Fruit fly (Drosophila melanogaster): ENCODE measurements around the gene CG6052.
A peak's percentile ranks its signal among the peaks of the same experiment; 100 is the strongest.

Gene CG6052

dm6 chr3L:17754285-17754684 lies 25.1 kb upstream of the CG6052 start:
- TF ChIP-seq fru (GFP tag; optimal IDR thresholded peaks at IDR 0.05) (no peak), dl (GFP tag; optimal IDR thresholded peaks at IDR 0.05; ENCODE audit: insufficient read depth in 1 of 2, partially characterized antibody in 2 of 2) (no peak), GATAd (GFP tag; optimal IDR thresholded peaks at IDR 0.05) (no peak), woc (GFP tag; optimal IDR thresholded peaks at IDR 0.05) (no peak), jim (GFP tag; optimal IDR thresholded peaks at IDR 0.05) (no peak), h (GFP tag; optimal IDR thresholded peaks at IDR 0.05) (peak; percentile 94)

- no peak for TF ChIP-seq Jra (GFP tag; optimal IDR thresholded peaks at IDR 0.05)
- no peak for TF ChIP-seq sage (GFP tag; optimal IDR thresholded peaks at IDR 0.05)
- TF ChIP-seq dsf (GFP tag; optimal IDR thresholded peaks at IDR 0.05; ENCODE audit: borderline replicate concordance): no peak
- no peak for TF ChIP-seq Dif (GFP tag; optimal IDR thresholded peaks at IDR 0.05; ENCODE audit: partially characterized antibody)
- TF ChIP-seq Abd-B (GFP tag; optimal IDR thresholded peaks at IDR 0.05): no peak
- no peak for TF ChIP-seq ey (GFP tag; optimal IDR thresholded peaks at IDR 0.05)
- TF ChIP-seq CG32264 (GFP tag; optimal IDR thresholded peaks at IDR 0.05): no peak
- TF ChIP-seq pan (optimal IDR thresholded peaks at IDR 0.05): no peak
- TF ChIP-seq Mio (GFP tag; optimal IDR thresholded peaks at IDR 0.05): no peak
- TF ChIP-seq Hr83 (GFP tag; optimal IDR thresholded peaks at IDR 0.05; ENCODE audit: poor library complexity, severe bottlenecking): no peak
- no peak for TF ChIP-seq Hnf4 (GFP tag; optimal IDR thresholded peaks at IDR 0.05)
- no peak for TF ChIP-seq Sp1 (GFP tag; optimal IDR thresholded peaks at IDR 0.05)
- TF ChIP-seq Dfd (GFP tag; optimal IDR thresholded peaks at IDR 0.05): no peak
- TF ChIP-seq jim (GFP tag; optimal IDR thresholded peaks at IDR 0.05): no peak
- TF ChIP-seq h (GFP tag; optimal IDR thresholded peaks at IDR 0.05): no peak
- no peak for TF ChIP-seq Rel (GFP tag; optimal IDR thresholded peaks at IDR 0.05)
- no peak for TF ChIP-seq Rel (tag; optimal IDR thresholded peaks at IDR 0.05)
- no peak for TF ChIP-seq GATAd (GFP tag; optimal IDR thresholded peaks at IDR 0.05)
- no peak for TF ChIP-seq woc (GFP tag; optimal IDR thresholded peaks at IDR 0.05)
- TF ChIP-seq sv (GFP tag; optimal IDR thresholded peaks at IDR 0.05): no peak
- TF ChIP-seq CrebA (GFP tag; optimal IDR thresholded peaks at IDR 0.05; ENCODE audit: borderline replicate concordance): no peak
Observed at dm6 chr3L:17750488-17750887, 21.3 kb upstream of the CG6052 start, which contains the start of gene Adgf-B. Gene Adgf-B (minus strand): TSS chr3L:17750588.

- TF ChIP-seq usp (GFP tag; optimal IDR thresholded peaks at IDR 0.05) (no peak), fru (GFP tag; optimal IDR thresholded peaks at IDR 0.05) (no peak), jim (GFP tag; optimal IDR thresholded peaks at IDR 0.05) (no peak), woc (GFP tag; optimal IDR thresholded peaks at IDR 0.05) (no peak), GATAd (GFP tag; optimal IDR thresholded peaks at IDR 0.05) (no peak), HLH106 (tag; optimal IDR thresholded peaks at IDR 0.05) (no peak), Hnf4 (GFP tag; optimal IDR thresholded peaks at IDR 0.05) (no peak), CrebA (GFP tag; optimal IDR thresholded peaks at IDR 0.05; ENCODE audit: borderline replicate concordance) (no peak), sv (GFP tag; optimal IDR thresholded peaks at IDR 0.05) (no peak), Mio (GFP tag; optimal IDR thresholded peaks at IDR 0.05) (no peak), psq (GFP tag; optimal IDR thresholded peaks at IDR 0.05) (no peak), sage (GFP tag; optimal IDR thresholded peaks at IDR 0.05) (no peak), Vsx2 (GFP tag; optimal IDR thresholded peaks at IDR 0.05; ENCODE audit: partially characterized antibody) (no peak), Hr78 (GFP tag; optimal IDR thresholded peaks at IDR 0.05) (no peak), brk (GFP tag; optimal IDR thresholded peaks at IDR 0.05) (no peak), Dif (GFP tag; optimal IDR thresholded peaks at IDR 0.05; ENCODE audit: partially characterized antibody) (no peak)
Observed at dm6 chr3L:17746760-17747159, 17.6 kb upstream of the CG6052 start, which contains the start of gene CG6034. Gene CG6034 (minus strand): TSS chr3L:17746860.

dm6 chr3L:17742531-17742930 lies 13.4 kb upstream of the CG6052 start:
- no peak for TF ChIP-seq OdsH (GFP tag; optimal IDR thresholded peaks at IDR 0.05)
- TF ChIP-seq woc (GFP tag; optimal IDR thresholded peaks at IDR 0.05): no peak
- no peak for TF ChIP-seq CrebA (GFP tag; optimal IDR thresholded peaks at IDR 0.05; ENCODE audit: borderline replicate concordance)
- TF ChIP-seq Rel (GFP tag; optimal IDR thresholded peaks at IDR 0.05): no peak
- no peak for TF ChIP-seq Rel (tag; optimal IDR thresholded peaks at IDR 0.05)
- TF ChIP-seq br (GFP tag; optimal IDR thresholded peaks at IDR 0.05): no peak
- no peak for TF ChIP-seq psq (GFP tag; optimal IDR thresholded peaks at IDR 0.05)
- no peak for TF ChIP-seq CG32264 (GFP tag; optimal IDR thresholded peaks at IDR 0.05)
- TF ChIP-seq Hr78 (GFP tag; optimal IDR thresholded peaks at IDR 0.05): no peak
- TF ChIP-seq pan (optimal IDR thresholded peaks at IDR 0.05): no peak
- TF ChIP-seq sv (GFP tag; optimal IDR thresholded peaks at IDR 0.05): no peak
- no peak for TF ChIP-seq HLH106 (tag; optimal IDR thresholded peaks at IDR 0.05)
- no peak for TF ChIP-seq Dif (GFP tag; optimal IDR thresholded peaks at IDR 0.05; ENCODE audit: partially characterized antibody)
- TF ChIP-seq lola (GFP tag; optimal IDR thresholded peaks at IDR 0.05): no peak
- TF ChIP-seq dsf (GFP tag; optimal IDR thresholded peaks at IDR 0.05; ENCODE audit: borderline replicate concordance): no peak
- no peak for TF ChIP-seq GATAd (GFP tag; optimal IDR thresholded peaks at IDR 0.05)
- no peak for TF ChIP-seq Dfd (GFP tag; optimal IDR thresholded peaks at IDR 0.05)
- no peak for TF ChIP-seq dmrt93B (GFP tag; optimal IDR thresholded peaks at IDR 0.05)
- TF ChIP-seq h (GFP tag; optimal IDR thresholded peaks at IDR 0.05): no peak
- no peak for TF ChIP-seq rgr (GFP tag; optimal IDR thresholded peaks at IDR 0.05)
- no peak for TF ChIP-seq CG9705 (GFP tag; optimal IDR thresholded peaks at IDR 0.05)

Data from whole organism, wandering third instar larva.